Fruit fly (Drosophila melanogaster) whole organism: Measurements from ENCODE around the gene ninaD.

ENCODE experiments used
- CG8478 ChIP-seq: fragments of >200 bp; optimal IDR thresholded peaks from 2 replicates; lab custom pipeline; 2018; ENCODE audit warnings: inconsistent platforms
- Dll ChIP-seq: fragments of >200 bp; optimal IDR thresholded peaks from 2 replicates; lab custom pipeline; 2017
- EcR ChIP-seq, 2 experiments: fragments of >200 bp; optimal IDR thresholded peaks; 2 replicates each; lab custom pipeline; 2017; ENCODE audit warnings: missing biosample characterization in 2 of 2, missing genetic modification characterization in 2 of 2, missing genetic modification reagents in 2 of 2
- pan ChIP-seq: fragments of >200 bp; optimal IDR thresholded peaks from 2 replicates; lab custom pipeline; 2017
- psq ChIP-seq: fragments of >200 bp; optimal IDR thresholded peaks from 2 replicates; lab custom pipeline; 2017
- usp ChIP-seq: fragments of >200 bp; optimal IDR thresholded peaks from 2 replicates; lab custom pipeline; 2017; ENCODE audit warnings: missing biosample characterization, missing genetic modification characterization, mixed read lengths

- TF ChIP-seq EcR (GFP tag; optimal IDR thresholded peaks at IDR 0.05; lab: Kevin White, UChicago) (no peak), psq (no peak), pan (lab: Kevin White, UChicago) (no peak), Dll (lab: Kevin White, UChicago) (no peak), CG8478 (lab: Kevin White, UChicago) (no peak), usp (GFP tag; lab: Kevin White, UChicago) (no peak)
Observed at dm6 chr2L:18092156-18092555, 10.7 kb downstream of the ninaD start, which contains the start of gene CG15153.
